Worm (Caenorhabditis elegans) whole organism, L2 larva: Measurements from ENCODE around the gene T01G1.2.
"Not testable (repeated sequence)": the region's sequence is repeated elsewhere in the genome, so short reads cannot be mapped to it uniquely, and the experiment has no call there.

Experiments used
- C34F6.9 ChIP-seq: fragments of 150-350 bp; optimal IDR thresholded peaks from 2 replicates; lab custom pipeline; 2014; ENCODE audit warnings: missing biosample characterization, missing genetic modification characterization
- F13H6.1 ChIP-seq: sonication (generic microtip); optimal IDR thresholded peaks from 2 replicates; lab custom pipeline; 2016; ENCODE audit warnings: missing genetic modification characterization, missing compliant biosample characterization
- R02D3.7 ChIP-seq: fragments of 150-350 bp; optimal IDR thresholded peaks from 2 replicates; lab custom pipeline; 2014; ENCODE audit warnings: missing biosample characterization, missing genetic modification characterization
- ZK546.5 ChIP-seq: sonication (generic microtip); optimal IDR thresholded peaks from 2 replicates; lab custom pipeline; 2017; ENCODE audit warnings: missing biosample characterization, missing genetic modification characterization
- alr-1 ChIP-seq: fragments of 150-350 bp; optimal IDR thresholded peaks from 2 replicates; lab custom pipeline; 2014; ENCODE audit warnings: missing biosample characterization, missing genetic modification characterization
- aly-2 ChIP-seq: fragments of 150-350 bp; optimal IDR thresholded peaks from 2 replicates; lab custom pipeline; 2014; ENCODE audit warnings: missing biosample characterization, missing genetic modification characterization
- ama-1 ChIP-seq: fragments of 150-350 bp; optimal IDR thresholded peaks from 2 replicates; lab custom pipeline; 2018; ENCODE audit warnings: inconsistent platforms
- blmp-1 ChIP-seq: sonication (generic microtip); optimal IDR thresholded peaks from 2 replicates; lab custom pipeline; 2017; ENCODE audit warnings: missing genetic modification characterization, mild to moderate bottlenecking, missing compliant biosample characterization, antibody characterized with exemption, moderate library complexity; ENCODE audit not compliant: insufficient read depth
- crh-2 ChIP-seq: sonication (generic microtip); optimal IDR thresholded peaks from 2 replicates; lab custom pipeline; 2017; ENCODE audit warnings: missing biosample characterization, missing genetic modification characterization
- dmd-4 ChIP-seq: sonication (generic microtip); optimal IDR thresholded peaks from 2 replicates; lab custom pipeline; 2017; ENCODE audit warnings: missing biosample characterization, missing genetic modification characterization
- egl-27 ChIP-seq: sonication (generic microtip); optimal IDR thresholded peaks from 3 replicates; lab custom pipeline; 2017; ENCODE audit warnings: missing biosample characterization, missing genetic modification reagents, missing genetic modification characterization
- elt-1 ChIP-seq: fragments of 150-350 bp; optimal IDR thresholded peaks from 2 replicates; lab custom pipeline; 2014; ENCODE audit warnings: missing biosample characterization, missing genetic modification characterization
- fos-1 ChIP-seq: fragments of 150-350 bp; optimal IDR thresholded peaks from 2 replicates; lab custom pipeline; 2014; ENCODE audit warnings: missing biosample characterization, missing genetic modification characterization
- gmeb-1 ChIP-seq: fragments of 150-350 bp; optimal IDR thresholded peaks from 2 replicates; lab custom pipeline; 2014; ENCODE audit warnings: missing biosample characterization, missing genetic modification characterization
- lin-13 ChIP-seq: fragments of 150-350 bp; optimal IDR thresholded peaks from 2 replicates; lab custom pipeline; 2014; ENCODE audit warnings: missing biosample characterization, missing genetic modification reagents, missing genetic modification characterization
- lin-39 ChIP-seq: fragments of 150-350 bp; optimal IDR thresholded peaks from 2 replicates; lab custom pipeline; 2014; ENCODE audit warnings: missing biosample characterization, missing genetic modification reagents, missing genetic modification characterization
- lsy-2 ChIP-seq, 2 experiments: fragments of 150-350 bp in 1 of 2; sonication (generic microtip) in 1 of 2; optimal IDR thresholded peaks; 2 replicates each; lab custom pipeline; 2014 to 2017; ENCODE audit warnings: missing biosample characterization in 2 of 2, missing genetic modification characterization in 2 of 2
- mab-5 ChIP-seq: fragments of 150-350 bp; optimal IDR thresholded peaks from 2 replicates; lab custom pipeline; 2014; ENCODE audit warnings: missing biosample characterization, missing genetic modification characterization
- mbf-1 ChIP-seq: sonication (generic microtip); optimal IDR thresholded peaks from 2 replicates; lab custom pipeline; 2017; ENCODE audit warnings: missing biosample characterization, missing genetic modification characterization
- mdl-1 ChIP-seq, 2 experiments: fragments of 150-350 bp in 1 of 2; sonication (generic microtip) in 1 of 2; optimal IDR thresholded peaks; 2 replicates each; lab custom pipeline; 2017; ENCODE audit warnings: missing biosample characterization in 2 of 2, missing genetic modification characterization in 2 of 2
- nhr-10 ChIP-seq: sonication (generic microtip); optimal IDR thresholded peaks from 2 replicates; lab custom pipeline; 2017; ENCODE audit warnings: missing biosample characterization, missing genetic modification characterization
- nhr-12 ChIP-seq: fragments of 150-350 bp; optimal IDR thresholded peaks from 2 replicates; lab custom pipeline; 2014; ENCODE audit warnings: missing biosample characterization, missing genetic modification characterization
- nhr-129 ChIP-seq: fragments of 150-350 bp; optimal IDR thresholded peaks from 2 replicates; lab custom pipeline; 2014; ENCODE audit warnings: missing biosample characterization, missing genetic modification characterization
- nhr-21 ChIP-seq: fragments of 150-350 bp; optimal IDR thresholded peaks from 2 replicates; lab custom pipeline; 2014; ENCODE audit warnings: missing biosample characterization, missing genetic modification characterization
- nhr-23 ChIP-seq: fragments of 150-350 bp; optimal IDR thresholded peaks from 2 replicates; lab custom pipeline; 2014; ENCODE audit warnings: missing biosample characterization, missing genetic modification reagents, missing genetic modification characterization
- nhr-237 ChIP-seq: fragments of 150-350 bp; optimal IDR thresholded peaks from 2 replicates; lab custom pipeline; 2014; ENCODE audit warnings: missing biosample characterization, missing genetic modification characterization
- nhr-25 ChIP-seq: fragments of 150-350 bp; sonication (generic microtip); optimal IDR thresholded peaks from 3 replicates; lab custom pipeline; 2014; ENCODE audit warnings: missing biosample characterization, missing genetic modification characterization
- nhr-77 ChIP-seq: fragments of 150-350 bp; optimal IDR thresholded peaks from 2 replicates; lab custom pipeline; 2014; ENCODE audit warnings: missing biosample characterization, missing genetic modification characterization
- peb-1 ChIP-seq: fragments of 150-350 bp; optimal IDR thresholded peaks from 2 replicates; lab custom pipeline; 2014; ENCODE audit warnings: missing biosample characterization, missing genetic modification characterization
- sem-4 ChIP-seq: fragments of 150-350 bp; optimal IDR thresholded peaks from 2 replicates; lab custom pipeline; 2014; ENCODE audit warnings: missing biosample characterization, missing genetic modification reagents, missing genetic modification characterization
- sma-3 ChIP-seq: sonication (generic microtip); optimal IDR thresholded peaks from 2 replicates; lab custom pipeline; 2016; ENCODE audit warnings: missing genetic modification reagents, missing genetic modification characterization, missing compliant biosample characterization
- sma-9 ChIP-seq, 2 experiments: fragments of 150-350 bp in 1 of 2; sonication (generic microtip) in 1 of 2; optimal IDR thresholded peaks; 2 replicates each; lab custom pipeline; 2014 to 2016; ENCODE audit warnings: missing genetic modification characterization in 2 of 2, mild to moderate bottlenecking in 1 of 2, missing biosample characterization in 1 of 2, missing compliant biosample characterization in 1 of 2, missing genetic modification reagents in 1 of 2, moderate library complexity in 1 of 2
- snpc-4 ChIP-seq: fragments of 150-350 bp; optimal IDR thresholded peaks from 2 replicates; lab custom pipeline; 2014; ENCODE audit warnings: missing biosample characterization, missing genetic modification characterization
- unc-39 ChIP-seq: fragments of 150-350 bp; optimal IDR thresholded peaks from 2 replicates; lab custom pipeline; 2014; ENCODE audit warnings: missing biosample characterization, missing genetic modification characterization
- unc-55 ChIP-seq: fragments of 150-350 bp; sonication (generic microtip); optimal IDR thresholded peaks from 3 replicates; lab custom pipeline; 2014; ENCODE audit warnings: missing biosample characterization, missing genetic modification reagents, missing genetic modification characterization
- unc-62 ChIP-seq: fragments of 150-350 bp; optimal IDR thresholded peaks from 2 replicates; lab custom pipeline; 2014; ENCODE audit warnings: missing biosample characterization, missing genetic modification reagents, missing genetic modification characterization
- ztf-1 ChIP-seq: fragments of 200-800 bp; sonication (Bioruptor generic); conservative IDR thresholded peaks from 2 replicates; pipeline ENCODE4 v1.3.6; 2022; ENCODE audit warnings: missing genetic modification characterization, missing compliant biosample characterization
- ztf-11 ChIP-seq: sonication (generic microtip); optimal IDR thresholded peaks from 2 replicates; lab custom pipeline; 2017; ENCODE audit warnings: missing biosample characterization, missing genetic modification characterization
- ztf-4 ChIP-seq: fragments of 150-350 bp; optimal IDR thresholded peaks from 2 replicates; lab custom pipeline; 2014; ENCODE audit warnings: missing biosample characterization, missing genetic modification characterization

Gene T01G1.2

DNA sequence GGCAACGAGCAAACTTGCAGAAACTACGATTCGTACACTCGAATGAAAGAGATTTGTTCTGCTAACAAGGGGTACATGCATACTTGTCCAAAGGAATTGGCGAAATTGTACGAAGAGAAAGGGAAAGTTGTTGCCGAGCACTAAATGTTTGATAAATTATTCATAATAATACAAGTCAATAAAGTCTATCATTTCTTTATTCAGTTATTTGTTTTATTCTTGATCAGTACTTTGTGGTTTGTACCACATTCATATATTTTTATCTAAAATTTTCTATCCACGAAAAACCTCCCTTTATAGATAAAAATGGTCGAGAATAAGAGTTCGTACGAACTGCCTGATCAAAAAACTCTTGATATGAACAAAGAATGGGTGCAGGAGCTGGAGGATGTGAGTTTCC lies 33.7 kb upstream of the T01G1.2 start, which contains the start of gene edg-1:
Gene edg-1 (plus strand): TSS at position 301 of the 400 bp plus-strand sequence.
- TF ChIP-seq alr-1 (no peak), nhr-21 (no peak), dmd-4 (tag; lab: Kevin White, UChicago) (no peak), unc-62 (GFP tag; lab: Kevin White, UChicago) (no peak), peb-1 (tag; lab: Kevin White, UChicago) (no peak), egl-27 (tag; lab: Kevin White, UChicago) (no peak), nhr-25 (tag; lab: Kevin White, UChicago) (no peak), mab-5 (tag; lab: Kevin White, UChicago) (no peak), fos-1 (no peak), nhr-12 (tag; lab: Kevin White, UChicago) (no peak), elt-1 (tag; lab: Kevin White, UChicago) (no peak), blmp-1 (no peak), ztf-4 (no peak), lin-13 (GFP tag; lab: Kevin White, UChicago) (no peak), F13H6.1 (tag; lab: Kevin White, UChicago) (no peak), mdl-1 (tag; optimal IDR thresholded peaks at IDR 0.05; lab: Kevin White, UChicago) (no peak)

DNA sequence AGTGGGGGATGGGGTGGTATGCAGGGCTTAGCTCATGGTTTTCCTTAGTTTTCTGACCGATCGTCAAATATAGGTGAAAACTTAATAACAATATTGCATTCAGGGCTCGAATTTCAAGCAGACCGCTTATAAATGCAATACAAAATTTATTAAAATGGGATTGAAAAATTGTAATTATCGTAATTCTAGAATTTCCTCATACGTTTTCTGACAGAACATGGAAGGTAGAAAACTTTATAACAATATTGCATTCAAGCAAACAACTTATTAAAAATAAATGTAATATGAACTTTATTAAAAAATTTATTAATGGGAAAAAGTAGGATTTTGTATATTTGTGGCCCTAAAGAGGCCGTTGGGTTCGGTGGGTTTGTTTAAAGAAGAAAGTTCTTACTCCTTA lies 30.5 kb upstream of the T01G1.2 start:
- TF ChIP-seq nhr-25 (tag; lab: Kevin White, UChicago) (no peak), nhr-237 (tag; lab: Kevin White, UChicago) (no peak), ama-1 (lab: Kevin White, UChicago) (no peak), peb-1 (tag; lab: Kevin White, UChicago) (no peak), sma-9 (GFP tag; optimal IDR thresholded peaks at IDR 0.05; lab: Kevin White, UChicago) (no peak), sma-9 (tag; optimal IDR thresholded peaks at IDR 0.05; lab: Kevin White, UChicago) (no peak), ztf-11 (no peak), nhr-77 (tag; lab: Kevin White, UChicago) (no peak), nhr-10 (no peak), nhr-23 (tag; lab: Kevin White, UChicago) (no peak), aly-2 (tag; lab: Kevin White, UChicago) (no peak)

DNA sequence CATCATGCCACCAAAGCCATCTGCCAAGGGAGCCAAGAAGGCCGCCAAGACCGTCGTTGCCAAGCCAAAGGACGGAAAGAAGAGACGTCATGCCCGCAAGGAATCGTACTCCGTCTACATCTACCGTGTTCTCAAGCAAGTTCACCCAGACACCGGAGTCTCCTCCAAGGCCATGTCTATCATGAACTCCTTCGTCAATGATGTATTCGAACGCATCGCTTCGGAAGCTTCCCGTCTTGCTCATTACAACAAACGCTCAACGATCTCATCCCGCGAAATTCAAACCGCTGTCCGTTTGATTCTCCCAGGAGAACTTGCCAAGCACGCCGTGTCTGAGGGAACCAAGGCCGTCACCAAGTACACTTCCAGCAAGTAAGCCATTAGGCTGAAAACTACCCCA lies 29.5 kb upstream of the T01G1.2 start, which contains the start of gene his-48:
Gene his-48 (plus strand): TSS at position 5 of the 400 bp plus-strand sequence.
- not testable (repeated sequence) for TF ChIP-seq ztf-4; nhr-129 (tag; lab: Kevin White, UChicago); ztf-11
- TF ChIP-seq, all 48 proteins: peak for 0; not testable (repeated sequence) for 48

DNA sequence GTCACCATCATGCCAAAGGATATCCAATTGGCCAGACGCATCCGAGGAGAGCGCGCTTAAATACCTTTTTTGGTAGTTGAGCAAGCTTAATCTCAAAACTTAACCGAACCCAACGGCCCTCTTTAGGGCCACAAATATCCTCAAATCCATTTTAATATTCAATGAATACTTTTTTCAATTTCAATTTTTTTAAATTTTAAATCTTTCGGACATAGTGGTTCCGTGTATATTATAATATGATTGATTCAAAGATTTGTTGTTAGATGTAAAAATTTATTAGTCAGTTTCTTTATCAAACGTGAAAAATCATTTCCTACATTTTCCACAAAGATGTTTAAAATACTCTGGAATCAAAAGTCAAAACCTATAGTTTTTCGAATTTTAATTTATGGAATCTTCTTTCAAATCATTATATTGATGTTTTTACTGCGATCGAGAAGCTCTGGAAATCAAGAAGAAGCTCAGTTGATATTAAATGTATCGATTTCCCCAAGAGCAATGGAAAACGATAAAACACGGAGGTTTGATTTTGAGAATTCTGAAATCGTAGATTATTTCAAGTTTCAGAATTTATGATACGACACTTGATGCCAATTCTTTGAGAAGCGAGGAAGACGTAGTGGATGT lies 27.2 kb upstream of the T01G1.2 start, which contains the start of gene B0035.21:
Gene B0035.21 (plus strand): TSS at position 322 of the 627 bp plus-strand sequence.
- TF ChIP-seq R02D3.7, result no peak
- no peak for TF ChIP-seq peb-1 (tag; lab: Kevin White, UChicago)
- TF ChIP-seq alr-1, result no peak
- no peak for TF ChIP-seq mbf-1
- TF ChIP-seq C34F6.9 (tag; lab: Kevin White, UChicago), result no peak
- no peak for TF ChIP-seq dmd-4 (tag; lab: Kevin White, UChicago)
- no peak for TF ChIP-seq ama-1 (lab: Kevin White, UChicago)
- no peak for TF ChIP-seq sem-4 (tag; lab: Kevin White, UChicago)
- TF ChIP-seq ZK546.5 (tag; lab: Kevin White, UChicago), result no peak
- no peak for TF ChIP-seq snpc-4 (tag; lab: Kevin White, UChicago)
- no peak for TF ChIP-seq mab-5 (tag; lab: Kevin White, UChicago)
- TF ChIP-seq sma-3, result no peak
- TF ChIP-seq unc-39 (tag; lab: Kevin White, UChicago), result no peak
- no peak for TF ChIP-seq lsy-2 (tag; optimal IDR thresholded peaks at IDR 0.05; lab: Kevin White, UChicago)

DNA sequence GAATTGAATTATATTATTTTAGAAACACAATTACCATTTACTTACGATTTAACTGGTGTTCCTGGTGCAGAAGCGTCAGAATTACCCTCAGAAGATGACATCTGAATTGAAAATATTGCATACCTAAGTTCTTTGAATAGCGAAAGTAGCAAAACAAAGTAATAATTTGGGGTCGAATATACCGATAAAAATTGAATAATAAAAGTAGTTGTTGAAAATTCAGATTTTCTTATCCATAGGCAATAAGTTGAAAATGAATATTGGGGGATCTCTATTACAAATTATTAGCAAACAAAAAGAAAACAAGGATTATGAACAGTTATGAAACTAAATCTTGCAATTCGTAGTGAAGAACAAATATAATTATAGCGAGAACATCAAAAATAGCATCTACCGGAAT lies 24.9 kb upstream of the T01G1.2 start, which contains the start of gene leo-1:
Gene leo-1 (minus strand): TSS at position 101 of the 400 bp plus-strand sequence.
- no peak for TF ChIP-seq blmp-1
- no peak for TF ChIP-seq lsy-2 (tag; optimal IDR thresholded peaks at IDR 0.05; lab: Kevin White, UChicago)
- TF ChIP-seq unc-39 (tag; lab: Kevin White, UChicago), result no peak
- no peak for TF ChIP-seq ztf-1 (GFP tag; lab: Robert Waterston, UW)
- no peak for TF ChIP-seq aly-2 (tag; lab: Kevin White, UChicago)
- TF ChIP-seq nhr-77 (tag; lab: Kevin White, UChicago), result no peak
- TF ChIP-seq nhr-23 (tag; lab: Kevin White, UChicago), result no peak
- TF ChIP-seq R02D3.7, result no peak
- TF ChIP-seq mdl-1 (tag; optimal IDR thresholded peaks at IDR 0.05; lab: Kevin White, UChicago), result no peak
- TF ChIP-seq alr-1, result no peak
- no peak for TF ChIP-seq lin-13 (GFP tag; lab: Kevin White, UChicago)
- TF ChIP-seq snpc-4 (tag; lab: Kevin White, UChicago), result no peak
- no peak for TF ChIP-seq lin-39 (tag; lab: Kevin White, UChicago)
- no peak for TF ChIP-seq gmeb-1 (tag; lab: Kevin White, UChicago)
- TF ChIP-seq C34F6.9 (tag; lab: Kevin White, UChicago), result no peak
- TF ChIP-seq ama-1 (lab: Kevin White, UChicago), result no peak
- no peak for TF ChIP-seq unc-55 (GFP tag; lab: Kevin White, UChicago)
- TF ChIP-seq ZK546.5 (tag; lab: Kevin White, UChicago), result no peak
- TF ChIP-seq crh-2 (tag; lab: Kevin White, UChicago), result no peak
- TF ChIP-seq F13H6.1 (tag; lab: Kevin White, UChicago), result no peak
